Worm (Caenorhabditis elegans): ENCODE results near the gene rap-2.

The rap-2 gene

ce11 chrV:15065068-15065744 lies 1.3 kb upstream of the rap-2 start, which contains the start of gene C25D7.9 (continued):
- peak; percentile 19 for TF ChIP-seq swsn-7 (tag; optimal IDR thresholded peaks at IDR 0.05)
- TF ChIP-seq dpl-1 (GFP tag; optimal IDR thresholded peaks at IDR 0.05) = peak; percentile 17 to 52 (median 45)
- no peak for TF ChIP-seq elt-3 (tag; optimal IDR thresholded peaks at IDR 0.05)
- TF ChIP-seq nhr-85 (tag) = peak; percentile 70
- TF ChIP-seq sptf-1 (tag; optimal IDR thresholded peaks at IDR 0.05) = no peak
- TF ChIP-seq lin-35 (GFP tag; optimal IDR thresholded peaks at IDR 0.05) = peak; percentile 47 to 53
- no peak for TF ChIP-seq ztf-4 (tag; optimal IDR thresholded peaks at IDR 0.05)
- no peak for TF ChIP-seq C04F5.9 (tag; optimal IDR thresholded peaks at IDR 0.05)
- TF ChIP-seq nhr-12 (tag; optimal IDR thresholded peaks at IDR 0.05) = no peak
- TF ChIP-seq ceh-63 (GFP tag; optimal IDR thresholded peaks at IDR 0.05) = no peak
- TF ChIP-seq nhr-77 (tag; optimal IDR thresholded peaks at IDR 0.05) = no peak
- TF ChIP-seq jun-1 (tag; optimal IDR thresholded peaks at IDR 0.05) = no peak
- TF ChIP-seq nhr-90 (tag; optimal IDR thresholded peaks at IDR 0.05; ENCODE audit: poor library complexity) = no peak
- TF ChIP-seq ama-1 (optimal IDR thresholded peaks at IDR 0.05) = no peak
- TF ChIP-seq skn-1 (tag; optimal IDR thresholded peaks at IDR 0.05) = peak; percentile 17
- TF ChIP-seq zag-1 (tag; optimal IDR thresholded peaks at IDR 0.05) = no peak
- TF ChIP-seq irx-1 (tag; optimal IDR thresholded peaks at IDR 0.05) = no peak
- no peak for TF ChIP-seq sup-37 (GFP tag; optimal IDR thresholded peaks at IDR 0.05)
- no peak for TF ChIP-seq F16B12.6 (tag; optimal IDR thresholded peaks at IDR 0.05)
- no peak for TF ChIP-seq unc-98 (GFP tag; IDR thresholded peaks at IDR 0.05)
- TF ChIP-seq fkh-8 (tag; optimal IDR thresholded peaks at IDR 0.05) = peak; percentile 35
- TF ChIP-seq egl-13 (tag; optimal IDR thresholded peaks at IDR 0.05) = no peak
- TF ChIP-seq nhr-19 (GFP tag; conservative IDR thresholded peaks at IDR 0.05) = peak; percentile 24; the same call in 1 of the 2 replicates
- TF ChIP-seq fkh-10 (GFP tag; optimal IDR thresholded peaks at IDR 0.05) = no peak
- TF ChIP-seq nhr-84 (tag; optimal IDR thresholded peaks at IDR 0.05) = no peak
- no peak for TF ChIP-seq hpl-2 (GFP tag; optimal IDR thresholded peaks at IDR 0.05)
- no peak for TF ChIP-seq ceh-8 (GFP tag; optimal IDR thresholded peaks at IDR 0.05)
- TF ChIP-seq rnt-1 (tag; optimal IDR thresholded peaks at IDR 0.05) = peak; percentile 72
- peak; percentile 48 for TF ChIP-seq nhr-71 (tag; optimal IDR thresholded peaks at IDR 0.05)
- peak; percentile 51 for TF ChIP-seq grh-1 (GFP tag; IDR thresholded peaks at IDR 0.05)
- TF ChIP-seq C16A3.4 (tag; optimal IDR thresholded peaks at IDR 0.05) = peak; percentile 25
- TF ChIP-seq nhr-47 (tag; optimal IDR thresholded peaks at IDR 0.05) = no peak
- no peak for TF ChIP-seq snpc-4 (tag; optimal IDR thresholded peaks at IDR 0.05)
- TF ChIP-seq ces-1 (GFP tag; optimal IDR thresholded peaks at IDR 0.05) = no peak
- no peak for TF ChIP-seq efl-3 (GFP tag; optimal IDR thresholded peaks at IDR 0.05)
- TF ChIP-seq vab-15 (tag; optimal IDR thresholded peaks at IDR 0.05) = no peak
- peak; percentile 9 for TF ChIP-seq pax-3 (tag; optimal IDR thresholded peaks at IDR 0.05)
- TF ChIP-seq aly-2 (tag; optimal IDR thresholded peaks at IDR 0.05) = no peak
- TF ChIP-seq tbx-2 (tag; optimal IDR thresholded peaks at IDR 0.05) = peak; percentile 15
- TF ChIP-seq xbp-1 (tag; optimal IDR thresholded peaks at IDR 0.05) = peak; percentile 28
- no peak for TF ChIP-seq elt-2 (tag; optimal IDR thresholded peaks at IDR 0.05)
- TF ChIP-seq nhr-28 (tag; optimal IDR thresholded peaks at IDR 0.05) = no peak
- TF ChIP-seq ztf-11 (tag; optimal IDR thresholded peaks at IDR 0.05) = no peak
- TF ChIP-seq lin-39 (tag; optimal IDR thresholded peaks at IDR 0.05) = no peak
- TF ChIP-seq mef-2 (tag; optimal IDR thresholded peaks at IDR 0.05) = no peak
- peak; percentile 4 for TF ChIP-seq unc-86 (tag; optimal IDR thresholded peaks at IDR 0.05)
- TF ChIP-seq Y116A8C.19 (tag; optimal IDR thresholded peaks at IDR 0.05; ENCODE audit: borderline replicate concordance) = no peak
- peak; percentile 32 for TF ChIP-seq lin-13 (GFP tag; optimal IDR thresholded peaks at IDR 0.05)
- TF ChIP-seq nhr-237 (tag; optimal IDR thresholded peaks at IDR 0.05) = no peak
- TF ChIP-seq ets-5 (GFP tag; IDR thresholded peaks at IDR 0.05) = no peak
- no peak for TF ChIP-seq tlp-1 (tag; optimal IDR thresholded peaks at IDR 0.05)
